Worm (Caenorhabditis elegans): Measurements from ENCODE around the gene mek-1.
A peak's percentile ranks its signal among the peaks of the same experiment; 100 is the strongest.

mek-1 gene

ce11 chrX:7500970-7501369 is 21.9 kb downstream of the mek-1 start, which contains the start of gene uggt-1 (continued):
- peak; percentile 27 for TF ChIP-seq ceh-16 (tag; optimal IDR thresholded peaks at IDR 0.05)

- TF ChIP-seq sem-4 (tag; optimal IDR thresholded peaks at IDR 0.05) (no peak), ztf-11 (tag; optimal IDR thresholded peaks at IDR 0.05) (no peak), snpc-4 (tag; optimal IDR thresholded peaks at IDR 0.05) (no peak), ZK546.5 (tag; optimal IDR thresholded peaks at IDR 0.05) (no peak), mab-5 (tag; optimal IDR thresholded peaks at IDR 0.05) (no peak), ztf-1 (GFP tag; conservative IDR thresholded peaks at IDR 0.05) (no peak)
Measured at ce11 chrX:7502807-7503206, 23.8 kb downstream of the mek-1 start, which contains the start of gene F48E3.6. TSS of gene F48E3.6 (minus strand) at chrX:7502907.

- no peak for TF ChIP-seq R02D3.7 (tag; optimal IDR thresholded peaks at IDR 0.05)
- TF ChIP-seq egl-27 (tag; optimal IDR thresholded peaks at IDR 0.05), result no peak
- TF ChIP-seq alr-1 (tag; optimal IDR thresholded peaks at IDR 0.05), result no peak
- no peak for TF ChIP-seq Y55F3AM.14 (GFP tag; optimal IDR thresholded peaks at IDR 0.05)
- TF ChIP-seq aly-2 (tag; optimal IDR thresholded peaks at IDR 0.05), result no peak
- no peak for TF ChIP-seq nhr-237 (tag; optimal IDR thresholded peaks at IDR 0.05)
- TF ChIP-seq nhr-12 (tag; optimal IDR thresholded peaks at IDR 0.05), result no peak
- no peak for TF ChIP-seq nhr-21 (tag; optimal IDR thresholded peaks at IDR 0.05)
- TF ChIP-seq nhr-23 (tag; optimal IDR thresholded peaks at IDR 0.05), result no peak
- no peak for TF ChIP-seq mbf-1 (tag; optimal IDR thresholded peaks at IDR 0.05)
- no peak for TF ChIP-seq zag-1 (tag; optimal IDR thresholded peaks at IDR 0.05)
- TF ChIP-seq ZK546.5 (tag; optimal IDR thresholded peaks at IDR 0.05), result no peak
- TF ChIP-seq ztf-11 (tag; optimal IDR thresholded peaks at IDR 0.05), result no peak
- no peak for TF ChIP-seq lsy-2 (tag; optimal IDR thresholded peaks at IDR 0.05)
- no peak for TF ChIP-seq nhr-25 (tag; optimal IDR thresholded peaks at IDR 0.05)
- TF ChIP-seq snpc-4 (tag; optimal IDR thresholded peaks at IDR 0.05), result no peak
- TF ChIP-seq sem-4 (tag; optimal IDR thresholded peaks at IDR 0.05), result no peak
Measured at ce11 chrX:7506533-7506932, 27.5 kb downstream of the mek-1 start, which contains the start of gene lgc-11. TSS of gene lgc-11 (minus strand) at chrX:7506633.

ce11 chrX:7507141-7507540 is 28.1 kb downstream of the mek-1 start:
- TF ChIP-seq nhr-23 (tag; optimal IDR thresholded peaks at IDR 0.05) (no peak), blmp-1 (tag; optimal IDR thresholded peaks at IDR 0.05; ENCODE audit: insufficient read depth) (no peak), fos-1 (tag; optimal IDR thresholded peaks at IDR 0.05) (peak; percentile 10), C34F6.9 (tag; optimal IDR thresholded peaks at IDR 0.05) (no peak)

- TF ChIP-seq aly-2 (tag; optimal IDR thresholded peaks at IDR 0.05) (no peak), lin-11 (tag; optimal IDR thresholded peaks at IDR 0.05) (no peak), nhr-10 (tag; optimal IDR thresholded peaks at IDR 0.05) (no peak), sma-3 (GFP tag; optimal IDR thresholded peaks at IDR 0.05) (no peak), ZK546.5 (tag; optimal IDR thresholded peaks at IDR 0.05) (no peak), ceh-82 (tag; optimal IDR thresholded peaks at IDR 0.05) (no peak)
Measured at ce11 chrX:7512714-7513113, 33.7 kb downstream of the mek-1 start.

- no peak for TF ChIP-seq elt-3 (tag; optimal IDR thresholded peaks at IDR 0.05)
Measured at ce11 chrX:7519569-7519968, 40.5 kb downstream of the mek-1 start, which contains the start of gene chts-1. TSS of gene chts-1 (minus strand) at chrX:7519669.

- TF ChIP-seq sma-9 (GFP tag; optimal IDR thresholded peaks at IDR 0.05) (peak; percentile 7), sma-9 (tag; optimal IDR thresholded peaks at IDR 0.05) (no peak), lsy-2 (tag; optimal IDR thresholded peaks at IDR 0.05) (no peak)
Measured at ce11 chrX:7522595-7522994, 43.5 kb downstream of the mek-1 start.

- TF ChIP-seq fos-1 (tag; optimal IDR thresholded peaks at IDR 0.05) (no peak), sma-9 (GFP tag; optimal IDR thresholded peaks at IDR 0.05) (peak; percentile 57), sma-9 (tag; optimal IDR thresholded peaks at IDR 0.05) (no peak), F13H6.1 (tag; optimal IDR thresholded peaks at IDR 0.05) (peak; percentile 84), nhr-129 (tag; optimal IDR thresholded peaks at IDR 0.05) (peak; percentile 45), C34F6.9 (tag; optimal IDR thresholded peaks at IDR 0.05) (peak; percentile 8), lsy-2 (tag; optimal IDR thresholded peaks at IDR 0.05) (peak in 1 of 2 experiments; percentile 38), egl-27 (tag; optimal IDR thresholded peaks at IDR 0.05) (no peak)
Measured at ce11 chrX:7523799-7524198, 44.8 kb downstream of the mek-1 start.

Data from whole organism, L2 larva.